Fruit fly (Drosophila melanogaster) whole organism, wandering third instar larva: ENCODE results near the gene CG9784.

ENCODE experiments used
- CG32264 ChIP-seq: fragments of 200-800 bp; sonication (Bioruptor generic); optimal IDR thresholded peaks from 2 replicates; lab custom pipeline; 2016; ENCODE audit warnings: missing biosample characterization, missing genetic modification characterization
- CG9705 ChIP-seq: fragments of 200-800 bp; sonication (Bioruptor generic); optimal IDR thresholded peaks from 2 replicates; lab custom pipeline; 2018; ENCODE audit warnings: missing biosample characterization, mild to moderate bottlenecking, missing genetic modification characterization
- CrebA ChIP-seq: fragments of 200-800 bp; sonication (Bioruptor generic); optimal IDR thresholded peaks from 2 replicates; lab custom pipeline; 2016; ENCODE audit warnings: missing biosample characterization, mild to moderate bottlenecking, missing genetic modification characterization, borderline replicate concordance
- Dfd ChIP-seq: fragments of >200 bp; optimal IDR thresholded peaks from 2 replicates; lab custom pipeline; 2017; ENCODE audit warnings: missing biosample characterization, missing genetic modification characterization
- Dif ChIP-seq: fragments of 200-275, 200-300 bp; sonication (Bioruptor generic); optimal IDR thresholded peaks from 2 replicates; lab custom pipeline; 2018; ENCODE audit warnings: missing biosample characterization, missing genetic modification characterization; ENCODE audit not compliant: partially characterized antibody
- Hr83 ChIP-seq: fragments of 200-300 bp; sonication (Bioruptor generic); optimal IDR thresholded peaks from 2 replicates; lab custom pipeline; 2016; ENCODE audit warnings: missing biosample characterization, mild to moderate bottlenecking, missing genetic modification characterization, moderate library complexity; ENCODE audit not compliant: poor library complexity, severe bottlenecking
- Jra ChIP-seq: sonication (Bioruptor generic); optimal IDR thresholded peaks from 2 replicates; lab custom pipeline; 2016; ENCODE audit warnings: missing biosample characterization, missing genetic modification characterization
- Mio ChIP-seq: sonication (Bioruptor generic); optimal IDR thresholded peaks from 2 replicates; lab custom pipeline; 2016; ENCODE audit warnings: missing biosample characterization, missing genetic modification characterization
- Myc ChIP-seq: fragments of >200 bp; optimal IDR thresholded peaks from 2 replicates; lab custom pipeline; 2017
- N ChIP-seq: fragments of >200 bp; optimal IDR thresholded peaks from 2 replicates; lab custom pipeline; 2018; ENCODE audit warnings: missing biosample characterization, missing external identifiers, missing genetic modification characterization
- OdsH ChIP-seq: fragments of 200-800 bp; sonication (Bioruptor generic); optimal IDR thresholded peaks from 2 replicates; lab custom pipeline; 2016; ENCODE audit warnings: missing biosample characterization, mild to moderate bottlenecking, missing genetic modification characterization
- Rel ChIP-seq, 2 experiments: fragments of 200-800 bp; sonication (Bioruptor generic) in 1 of 2; optimal IDR thresholded peaks; 2 replicates in 1 of 2; 3 replicates in 1 of 2; lab custom pipeline; 2016 to 2019; ENCODE audit warnings: mild to moderate bottlenecking in 2 of 2, missing biosample characterization in 2 of 2, missing genetic modification characterization in 2 of 2, moderate library complexity in 1 of 2
- br ChIP-seq: fragments of 200-800 bp; sonication (Bioruptor generic); optimal IDR thresholded peaks from 2 replicates; lab custom pipeline; 2016; ENCODE audit warnings: missing biosample characterization, missing genetic modification characterization
- dl ChIP-seq, 2 experiments: fragments of 175-275, 200-275 bp in 1 of 2; fragments of 200-275 bp in 1 of 2; sonication (Bioruptor generic); optimal IDR thresholded peaks; lab custom pipeline; 2018; ENCODE audit warnings: mild to moderate bottlenecking in 2 of 2, missing biosample characterization in 2 of 2, missing genetic modification characterization in 2 of 2, moderate library complexity in 2 of 2; ENCODE audit not compliant: partially characterized antibody in 2 of 2, insufficient read depth in 1 of 2
- dmrt93B ChIP-seq: fragments of 200-800 bp; sonication (Bioruptor generic); optimal IDR thresholded peaks from 2 replicates; lab custom pipeline; 2018; ENCODE audit warnings: missing biosample characterization, mild to moderate bottlenecking, missing genetic modification characterization
- ey ChIP-seq: fragments of 200-800 bp; sonication (Bioruptor generic); optimal IDR thresholded peaks from 2 replicates; lab custom pipeline; 2016; ENCODE audit warnings: missing biosample characterization, missing genetic modification characterization
- pan ChIP-seq: fragments of >200 bp; optimal IDR thresholded peaks from 2 replicates; lab custom pipeline; 2017
- tai ChIP-seq: sonication (Bioruptor generic); optimal IDR thresholded peaks from 2 replicates; lab custom pipeline; 2016; ENCODE audit warnings: missing biosample characterization, missing genetic modification characterization
- woc ChIP-seq: sonication (Bioruptor generic); optimal IDR thresholded peaks from 2 replicates; lab custom pipeline; 2016; ENCODE audit warnings: missing biosample characterization, mild to moderate bottlenecking, missing genetic modification characterization

CG9784 gene

dm6 chrX:16552567-16552966, 46.4 kb downstream of the CG9784 start (continued):
- peak; percentile 12 for TF ChIP-seq Rel (GFP tag; optimal IDR thresholded peaks at IDR 0.05; lab: Kevin White, UChicago)
- TF ChIP-seq Rel (tag; optimal IDR thresholded peaks at IDR 0.05; lab: Kevin White, UChicago): no peak
- TF ChIP-seq br (GFP tag; lab: Kevin White, UChicago): peak; percentile 72
- peak; percentile 68 for TF ChIP-seq ey (GFP tag; lab: Kevin White, UChicago)
- no peak for TF ChIP-seq N

DNA sequence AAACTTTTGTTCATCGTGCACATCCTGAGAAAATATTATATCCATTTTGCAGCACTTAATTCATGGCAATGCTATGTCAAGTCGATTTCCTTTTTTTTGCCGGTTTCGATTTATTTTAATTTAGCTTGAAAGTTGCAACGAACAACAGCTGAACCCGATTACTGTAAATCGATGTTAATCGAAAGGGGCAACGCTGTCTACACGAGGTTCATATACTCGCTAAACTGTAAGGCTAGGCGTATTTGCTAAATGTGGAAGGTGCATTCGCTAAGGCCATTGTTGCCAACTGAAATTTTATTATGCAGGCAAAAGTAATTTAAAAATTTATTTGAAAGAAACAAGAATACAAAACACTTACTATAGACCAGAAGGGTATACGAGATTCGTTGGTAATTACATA, 51.6 kb downstream of the CG9784 start, which contains the start of gene CG9902:
CG9902 (minus strand) TSS at position 131 of the 400 bp plus-strand sequence.
- TF ChIP-seq woc: no peak
- no peak for TF ChIP-seq pan (lab: Kevin White, UChicago)
- no peak for TF ChIP-seq Rel (GFP tag; optimal IDR thresholded peaks at IDR 0.05; lab: Kevin White, UChicago)
- TF ChIP-seq Rel (tag; optimal IDR thresholded peaks at IDR 0.05; lab: Kevin White, UChicago): peak; percentile 9
- no peak for TF ChIP-seq Dif (GFP tag; lab: Kevin White, UChicago)
- TF ChIP-seq CG32264 (GFP tag; lab: Kevin White, UChicago): no peak
- no peak for TF ChIP-seq Mio (GFP tag; lab: Kevin White, UChicago)
- no peak for TF ChIP-seq Hr83 (GFP tag; lab: Kevin White, UChicago)
- no peak for TF ChIP-seq Dfd (GFP tag; lab: Kevin White, UChicago)
- no peak for TF ChIP-seq OdsH (GFP tag; lab: Kevin White, UChicago)
- no peak for TF ChIP-seq CG9705 (GFP tag; lab: Kevin White, UChicago)
- TF ChIP-seq Myc (lab: Kevin White, UChicago): peak; percentile 45
- no peak for TF ChIP-seq Jra (GFP tag; lab: Kevin White, UChicago)
- no peak for TF ChIP-seq tai (GFP tag; lab: Kevin White, UChicago)
- no peak for TF ChIP-seq CrebA (GFP tag; lab: Kevin White, UChicago)
- TF ChIP-seq dl (GFP tag; optimal IDR thresholded peaks at IDR 0.05; lab: Kevin White, UChicago; ENCODE audit: insufficient read depth in 1 of 2, partially characterized antibody in 2 of 2): no peak
- TF ChIP-seq dmrt93B: no peak
- TF ChIP-seq, all 38 proteins: peak for 2
